Fruit fly (Drosophila melanogaster): ENCODE results near the gene CG16813.
A peak's percentile ranks its signal among the peaks of the same experiment; 100 is the strongest.

CG16813 gene

dm6 chr2L:13215010-13215409 lies 12.3 kb upstream of the CG16813 start, which contains the start of gene kek4:
Gene kek4 (minus strand): TSS chr2L:13215350.
- TF ChIP-seq CG17801 (GFP tag; optimal IDR thresholded peaks at IDR 0.05; ENCODE audit: partially characterized antibody), result no peak

- peak; percentile 25 for TF ChIP-seq CG17801 (GFP tag; optimal IDR thresholded peaks at IDR 0.05; ENCODE audit: partially characterized antibody)
These were observed 11.6 kb upstream of the CG16813 start for dm6 chr2L:13215640-13216129.

- TF ChIP-seq CG17801 (GFP tag; optimal IDR thresholded peaks at IDR 0.05; ENCODE audit: partially characterized antibody), result peak; percentile 29
These were observed 7.8 kb upstream of the CG16813 start, which contains the start of the genes CG9426 and mRF1 for dm6 chr2L:13219281-13220092. Gene CG9426 (minus strand): TSS chr2L:13219923. Gene mRF1 (plus strand): TSS chr2L:13219979.

dm6 chr2L:13222225-13222648 lies 5.1 kb upstream of the CG16813 start, which contains the start of the genes Ski6 and CG16812:
Gene Ski6 (minus strand): TSS chr2L:13222429.
Gene CG16812 (plus strand): TSS chr2L:13222587.
- TF ChIP-seq CG17801 (GFP tag; optimal IDR thresholded peaks at IDR 0.05; ENCODE audit: partially characterized antibody), result peak; percentile 71

- TF ChIP-seq CG17801 (GFP tag; optimal IDR thresholded peaks at IDR 0.05; ENCODE audit: partially characterized antibody), result no peak
These were observed 2.0 kb upstream of the CG16813 start, which contains the start of gene CG15480 for dm6 chr2L:13225225-13225840. Gene CG15480 (minus strand): TSS chr2L:13225275.

dm6 chr2L:13229388-13229882 lies 2.1 kb downstream of the CG16813 start, which contains the start of gene CG16815:
Gene CG16815 (plus strand): TSS chr2L:13229832.
- TF ChIP-seq CG17801 (GFP tag; optimal IDR thresholded peaks at IDR 0.05; ENCODE audit: partially characterized antibody), result no peak

- no peak for TF ChIP-seq CG17801 (GFP tag; optimal IDR thresholded peaks at IDR 0.05; ENCODE audit: partially characterized antibody)
These were observed 4.4 kb downstream of the CG16813 start, which contains the start of gene Prosalpha6T for dm6 chr2L:13231739-13232138. Gene Prosalpha6T (plus strand): TSS chr2L:13232039.

dm6 chr2L:13234610-13235489 lies 7.5 kb downstream of the CG16813 start, which contains the start of gene Mabi:
Gene Mabi (minus strand): TSS chr2L:13234660.
- TF ChIP-seq CG17801 (GFP tag; optimal IDR thresholded peaks at IDR 0.05; ENCODE audit: partially characterized antibody), result no peak

- no peak for TF ChIP-seq CG17801 (GFP tag; optimal IDR thresholded peaks at IDR 0.05; ENCODE audit: partially characterized antibody)
These were observed 8.9 kb downstream of the CG16813 start, which contains the start of gene Jhbp14 for dm6 chr2L:13236194-13236593. Gene Jhbp14 (plus strand): TSS chr2L:13236494.

dm6 chr2L:13239689-13240088 lies 12.4 kb downstream of the CG16813 start, which contains the start of gene Jhbp13:
Gene Jhbp13 (plus strand): TSS chr2L:13239989.
- no peak for TF ChIP-seq CG17801 (GFP tag; optimal IDR thresholded peaks at IDR 0.05; ENCODE audit: partially characterized antibody)

dm6 chr2L:13244759-13245308 lies 17.5 kb downstream of the CG16813 start:
- no peak for TF ChIP-seq CG17801 (GFP tag; optimal IDR thresholded peaks at IDR 0.05; ENCODE audit: partially characterized antibody)

dm6 chr2L:13245855-13246645 lies 18.7 kb downstream of the CG16813 start, which contains the start of gene CG16820:
Gene CG16820 (plus strand): TSS chr2L:13246232.
- TF ChIP-seq CG17801 (GFP tag; optimal IDR thresholded peaks at IDR 0.05; ENCODE audit: partially characterized antibody), result no peak

dm6 chr2L:13251167-13251566 lies 23.8 kb downstream of the CG16813 start:
- no peak for TF ChIP-seq CG17801 (GFP tag; optimal IDR thresholded peaks at IDR 0.05; ENCODE audit: partially characterized antibody)
